Worm (Caenorhabditis elegans): Measurements from ENCODE around the gene mrps-24.

The mrps-24 gene

DNA sequence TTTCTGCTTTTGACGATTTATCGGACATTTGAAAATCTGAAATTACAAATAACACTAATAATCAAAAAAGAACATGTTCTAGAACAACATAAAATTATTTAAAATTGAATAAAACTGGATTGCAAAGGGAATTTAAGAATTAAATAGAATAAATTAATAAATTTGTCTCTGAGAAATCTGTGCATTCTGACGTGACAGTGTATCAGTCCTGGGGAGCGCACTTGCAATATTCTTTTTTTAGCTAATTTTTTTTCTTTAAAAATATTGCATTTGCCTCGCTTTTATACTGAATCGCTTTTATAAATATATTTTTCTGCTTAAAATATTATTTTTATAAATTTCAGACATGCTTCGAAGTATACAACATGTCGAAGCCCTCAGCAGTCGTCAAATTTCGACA is at the start of gene mrps-24, which contains the start of the genes mrpl-1 and emc-6:
mrps-24 (plus strand) TSS at position 345 of the 400 bp plus-strand sequence.
mrpl-1 (minus strand) TSS at position 1 of the 400 bp plus-strand sequence.
emc-6 (minus strand) TSS at position 36 of the 400 bp plus-strand sequence.
- TF ChIP-seq K09A11.1 (tag; optimal IDR thresholded peaks at IDR 0.05; ENCODE audit: insufficient read depth): no peak
- TF ChIP-seq nfya-1 (tag; optimal IDR thresholded peaks at IDR 0.05): peak; percentile 24
- TF ChIP-seq unc-42 (tag; optimal IDR thresholded peaks at IDR 0.05): peak; percentile 78

DNA sequence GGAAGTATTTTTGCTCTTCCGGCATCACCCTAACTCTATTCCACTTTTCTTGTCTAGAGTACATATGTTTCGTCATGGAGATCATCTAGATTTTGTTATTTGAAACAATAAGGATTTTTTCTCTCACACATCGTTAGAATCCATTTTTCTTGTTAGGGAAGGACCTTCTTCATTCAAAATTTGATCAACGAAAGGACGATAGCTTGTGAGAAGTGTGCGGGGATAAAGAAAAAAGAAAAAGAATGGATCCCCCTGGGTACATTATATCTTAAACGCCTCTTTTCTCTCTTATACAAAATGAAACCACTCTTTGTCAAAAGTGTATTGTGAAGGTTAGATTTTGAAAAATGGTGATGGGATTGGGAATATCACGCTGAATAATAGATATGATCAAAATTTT is 48.3 kb upstream of the mrps-24 start:
- TF ChIP-seq unc-42 (tag; optimal IDR thresholded peaks at IDR 0.05) (peak; percentile 27), pha-4 (tag; optimal IDR thresholded peaks at IDR 0.05) (no peak), C08G9.2 (tag; optimal IDR thresholded peaks at IDR 0.05) (no peak)

DNA sequence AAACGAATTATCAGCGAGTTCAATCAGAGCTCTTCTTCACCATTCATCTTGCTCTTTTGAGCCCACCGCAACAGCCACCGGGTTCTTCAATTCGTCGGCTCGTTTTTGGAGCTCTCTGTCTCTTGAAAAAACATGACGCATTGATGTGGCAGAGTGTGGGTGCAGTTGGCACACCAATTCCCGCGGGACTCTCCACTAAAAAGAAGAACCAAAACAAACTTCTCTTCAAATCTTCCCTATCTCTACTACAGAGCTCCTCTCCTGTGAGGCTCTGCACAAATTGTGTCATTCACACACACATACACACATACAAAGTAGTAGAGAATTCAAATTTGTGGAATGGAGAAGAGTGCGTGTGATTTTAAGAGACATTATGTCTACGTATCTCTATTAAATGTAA is 46.8 kb upstream of the mrps-24 start:
- no peak for TF ChIP-seq pros-1 (tag; optimal IDR thresholded peaks at IDR 0.05)
- no peak for TF ChIP-seq nfya-1 (tag; optimal IDR thresholded peaks at IDR 0.05)
- TF ChIP-seq ets-4 (tag; optimal IDR thresholded peaks at IDR 0.05): no peak
- TF ChIP-seq ceh-31 (tag; optimal IDR thresholded peaks at IDR 0.05): peak; percentile 5
- TF ChIP-seq ceh-6 (GFP tag; optimal IDR thresholded peaks at IDR 0.05): no peak
- no peak for TF ChIP-seq rnt-1 (tag; optimal IDR thresholded peaks at IDR 0.05)
- no peak for TF ChIP-seq tbx-7 (tag; optimal IDR thresholded peaks at IDR 0.05)
- no peak for TF ChIP-seq ceh-9 (tag; optimal IDR thresholded peaks at IDR 0.05)
- TF ChIP-seq eyg-1 (tag; optimal IDR thresholded peaks at IDR 0.05): no peak
- TF ChIP-seq mec-3 (tag; optimal IDR thresholded peaks at IDR 0.05; ENCODE audit: borderline replicate concordance): no peak
- no peak for TF ChIP-seq hlh-8 (tag; optimal IDR thresholded peaks at IDR 0.05)
- TF ChIP-seq unc-3 (GFP tag; conservative IDR thresholded peaks at IDR 0.05): peak; percentile 58; the same call in 1 of the 2 replicates
- peak; percentile 93 for TF ChIP-seq unc-3 (tag; optimal IDR thresholded peaks at IDR 0.05)
- no peak for TF ChIP-seq gmeb-2 (tag; optimal IDR thresholded peaks at IDR 0.05)
- TF ChIP-seq dmd-4 (tag; optimal IDR thresholded peaks at IDR 0.05; ENCODE audit: borderline replicate concordance): no peak
- no peak for TF ChIP-seq ceh-22 (tag; optimal IDR thresholded peaks at IDR 0.05)
- peak; percentile 74 for TF ChIP-seq unc-42 (tag; optimal IDR thresholded peaks at IDR 0.05)
- TF ChIP-seq fax-1 (tag; optimal IDR thresholded peaks at IDR 0.05): no peak
- TF ChIP-seq C38D4.7 (GFP tag; optimal IDR thresholded peaks at IDR 0.05): no peak
- no peak for TF ChIP-seq T23F11.4 (GFP tag; optimal IDR thresholded peaks at IDR 0.05)
- TF ChIP-seq pat-9 (tag; optimal IDR thresholded peaks at IDR 0.05): no peak

DNA sequence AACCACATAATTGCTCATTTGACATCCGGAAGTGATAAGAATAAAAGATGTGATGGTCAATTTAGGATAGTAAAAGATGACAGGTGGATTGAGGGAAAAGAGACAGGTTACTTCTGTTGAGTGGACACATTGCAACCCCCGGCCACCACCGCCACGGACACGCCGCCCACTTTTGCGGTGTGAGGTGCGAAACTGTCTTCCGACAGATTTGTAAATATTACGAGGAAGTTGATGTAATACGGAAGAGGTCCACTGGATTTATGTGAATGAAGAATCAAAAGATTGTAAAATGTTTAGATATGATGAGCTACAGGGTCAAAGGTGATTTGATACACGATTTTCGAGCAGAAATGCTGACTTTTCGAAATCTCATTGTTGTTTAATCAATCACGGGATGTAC is 37.0 kb upstream of the mrps-24 start, which contains the start of gene C08G9.2:
C08G9.2 (minus strand) TSS at position 101 of the 400 bp plus-strand sequence.
- no peak for TF ChIP-seq C38D4.7 (GFP tag; optimal IDR thresholded peaks at IDR 0.05)
- TF ChIP-seq nhr-11 (tag; optimal IDR thresholded peaks at IDR 0.05): no peak
- no peak for TF ChIP-seq ceh-45 (GFP tag; IDR thresholded peaks at IDR 0.05)
- no peak for TF ChIP-seq sox-2 (GFP tag; IDR thresholded peaks at IDR 0.05)
- no peak for TF ChIP-seq unc-42 (tag; optimal IDR thresholded peaks at IDR 0.05)
- no peak for TF ChIP-seq pat-9 (tag; optimal IDR thresholded peaks at IDR 0.05)
- TF ChIP-seq C08G9.2 (tag; optimal IDR thresholded peaks at IDR 0.05): no peak
- TF ChIP-seq ceh-34 (tag; optimal IDR thresholded peaks at IDR 0.05): no peak
- no peak for TF ChIP-seq dmd-4 (tag; optimal IDR thresholded peaks at IDR 0.05; ENCODE audit: borderline replicate concordance)
- TF ChIP-seq hlh-30 (tag; optimal IDR thresholded peaks at IDR 0.05; ENCODE audit: insufficient read depth): no peak
- no peak for TF ChIP-seq F13H6.1 (tag; optimal IDR thresholded peaks at IDR 0.05)
- no peak for TF ChIP-seq dve-1 (tag; optimal IDR thresholded peaks at IDR 0.05)
- no peak for TF ChIP-seq ceh-19 (GFP tag; optimal IDR thresholded peaks at IDR 0.05)
- TF ChIP-seq unc-86 (tag; optimal IDR thresholded peaks at IDR 0.05): no peak
- no peak for TF ChIP-seq madf-2 (tag; optimal IDR thresholded peaks at IDR 0.05)
- no peak for TF ChIP-seq nfya-1 (tag; optimal IDR thresholded peaks at IDR 0.05)

DNA sequence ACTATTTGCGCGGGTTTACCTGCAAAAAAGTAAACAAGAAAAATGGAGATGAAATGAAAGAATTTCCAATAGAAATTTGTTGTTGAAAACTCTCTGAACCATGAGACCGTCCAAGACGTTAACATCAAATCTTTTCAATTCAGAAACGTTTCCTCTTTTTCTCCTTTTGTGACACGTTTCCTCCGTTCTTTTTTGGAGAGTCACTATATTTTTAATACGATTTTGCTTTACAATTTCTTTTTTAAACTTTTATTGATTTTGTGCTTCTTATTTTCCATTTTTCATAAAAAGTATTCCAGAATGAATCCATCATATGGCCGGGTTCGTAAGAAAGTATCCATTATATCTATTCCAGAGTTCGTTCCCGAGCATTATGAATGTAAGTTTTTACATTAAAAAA is 35.0 kb upstream of the mrps-24 start, which contains the start of gene itr-1:
itr-1 (plus strand) TSS at position 301 of the 400 bp plus-strand sequence.
- TF ChIP-seq nfya-1 (tag; optimal IDR thresholded peaks at IDR 0.05) (no peak), ttx-3 (tag; optimal IDR thresholded peaks at IDR 0.05) (no peak), pha-4 (tag; optimal IDR thresholded peaks at IDR 0.05) (no peak), K09A11.1 (tag; optimal IDR thresholded peaks at IDR 0.05; ENCODE audit: insufficient read depth) (no peak), unc-55 (GFP tag; optimal IDR thresholded peaks at IDR 0.05) (no peak)
